Worm (Caenorhabditis elegans): ENCODE measurements around the gene K12B6.9.
A peak's percentile ranks its signal among the peaks of the same experiment; 100 is the strongest.

The K12B6.9 gene

DNA sequence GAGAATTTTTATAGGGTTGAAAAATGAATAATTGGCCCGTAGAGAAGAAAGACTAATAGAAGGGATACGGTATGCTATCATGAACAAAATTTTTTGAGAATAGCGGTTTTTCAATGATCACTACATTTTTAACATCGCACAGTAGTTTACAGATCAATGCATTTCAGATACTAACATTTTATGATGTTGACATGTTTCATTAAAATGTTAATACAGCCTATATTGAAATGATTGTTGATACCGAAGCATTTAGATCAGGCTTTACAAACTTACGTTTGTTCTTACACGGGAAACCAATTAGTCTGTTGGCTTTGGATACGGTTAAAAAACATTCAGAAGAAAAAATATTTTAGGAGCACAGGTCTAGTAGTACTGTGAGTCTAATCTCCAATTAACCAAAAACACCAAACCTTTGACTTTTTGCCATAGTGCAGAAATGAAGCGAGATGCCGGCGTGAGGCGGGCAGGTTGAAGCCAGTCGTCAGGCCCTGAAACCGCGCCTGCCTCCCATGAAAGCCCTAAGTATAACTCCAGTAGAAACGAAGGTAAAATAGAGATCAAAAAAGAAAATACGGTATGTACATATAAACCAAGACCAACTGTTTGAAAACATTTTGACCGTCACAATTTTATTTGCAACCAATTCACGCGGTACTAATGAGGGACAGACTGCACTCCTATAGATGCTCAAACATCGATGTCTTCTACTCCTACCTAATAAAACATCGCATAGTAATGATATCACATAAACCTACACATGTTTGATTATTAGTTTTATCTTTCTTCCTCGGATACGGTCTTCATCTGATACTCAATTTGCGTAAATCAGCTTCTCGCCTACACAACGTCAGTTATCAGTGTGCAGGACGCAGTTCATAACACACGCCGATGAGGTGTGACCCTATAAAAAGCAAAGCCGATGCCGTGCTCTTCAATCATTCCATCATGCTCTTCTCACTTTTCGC, 14.1 kb downstream of the K12B6.9 start, which contains the start of gene fil-2 (continued):
- TF ChIP-seq F52B5.7 (tag; optimal IDR thresholded peaks at IDR 0.05) (peak; percentile 12), D2030.7 (GFP tag; IDR thresholded peaks at IDR 0.05) (no peak), ccch-3 (GFP tag; optimal IDR thresholded peaks at IDR 0.05) (no peak), ama-1 (optimal IDR thresholded peaks at IDR 0.05) (no peak), ama-1 (GFP tag; optimal IDR thresholded peaks at IDR 0.05) (no peak), nhr-90 (tag; optimal IDR thresholded peaks at IDR 0.05) (no peak), attf-6 (GFP tag; IDR thresholded peaks at IDR 0.05) (no peak), ceh-100 (GFP tag; IDR thresholded peaks at IDR 0.05) (no peak), zim-3 (tag; optimal IDR thresholded peaks at IDR 0.05) (peak; percentile 31), F23B12.7 (tag; optimal IDR thresholded peaks at IDR 0.05; ENCODE audit: insufficient read depth) (no peak), him-1 (tag; optimal IDR thresholded peaks at IDR 0.05) (no peak), snpc-4 (GFP tag; optimal IDR thresholded peaks at IDR 0.05) (no peak), snpc-4 (tag; optimal IDR thresholded peaks at IDR 0.05) (no peak), snpc-1.3 (tag; optimal IDR thresholded peaks at IDR 0.05; ENCODE audit: insufficient read depth) (peak; percentile 8), aptf-2 (GFP tag; conservative IDR thresholded peaks at IDR 0.05) (no peak), Y56A3A.18 (GFP tag; IDR thresholded peaks at IDR 0.05) (peak; percentile 95), madf-6 (GFP tag; IDR thresholded peaks at IDR 0.05) (peak; percentile 37; the same call in 1 of the 2 replicates), mes-4 (tag; optimal IDR thresholded peaks at IDR 0.05) (no peak), attf-3 (GFP tag; conservative IDR thresholded peaks at IDR 0.05) (no peak), repo-1 (tag; optimal IDR thresholded peaks at IDR 0.05) (peak; percentile 94), sdz-38 (tag; optimal IDR thresholded peaks at IDR 0.05) (no peak), lin-35 (GFP tag; optimal IDR thresholded peaks at IDR 0.05) (no peak), madf-10 (tag; optimal IDR thresholded peaks at IDR 0.05) (no peak), B0019.2 (GFP tag; conservative IDR thresholded peaks at IDR 0.05) (no peak), pbrm-1 (GFP tag; IDR thresholded peaks at IDR 0.05) (no peak; the same call in 1 of the 2 replicates), Y67H2A.10 (GFP tag; conservative IDR thresholded peaks at IDR 0.05) (no peak), ceh-40 (GFP tag; IDR thresholded peaks at IDR 0.05) (no peak), ztf-26 (tag; optimal IDR thresholded peaks at IDR 0.05) (peak; percentile 23), hmg-20 (GFP tag; IDR thresholded peaks at IDR 0.05) (0 out of 2 replicates have a peak, but pooled peaks have one; percentile 19), pha-4 (tag; optimal IDR thresholded peaks at IDR 0.05) (no peak), T26A5.8 (tag; optimal IDR thresholded peaks at IDR 0.05) (peak; percentile 17), K12H6.12 (tag; optimal IDR thresholded peaks at IDR 0.05) (no peak), Y95B8A.8 (GFP tag; IDR thresholded peaks at IDR 0.05) (no peak; the same call in 1 of the 2 replicates), ztf-28 (GFP tag; IDR thresholded peaks at IDR 0.05) (no peak), mxl-1 (tag; optimal IDR thresholded peaks at IDR 0.05) (no peak)

DNA sequence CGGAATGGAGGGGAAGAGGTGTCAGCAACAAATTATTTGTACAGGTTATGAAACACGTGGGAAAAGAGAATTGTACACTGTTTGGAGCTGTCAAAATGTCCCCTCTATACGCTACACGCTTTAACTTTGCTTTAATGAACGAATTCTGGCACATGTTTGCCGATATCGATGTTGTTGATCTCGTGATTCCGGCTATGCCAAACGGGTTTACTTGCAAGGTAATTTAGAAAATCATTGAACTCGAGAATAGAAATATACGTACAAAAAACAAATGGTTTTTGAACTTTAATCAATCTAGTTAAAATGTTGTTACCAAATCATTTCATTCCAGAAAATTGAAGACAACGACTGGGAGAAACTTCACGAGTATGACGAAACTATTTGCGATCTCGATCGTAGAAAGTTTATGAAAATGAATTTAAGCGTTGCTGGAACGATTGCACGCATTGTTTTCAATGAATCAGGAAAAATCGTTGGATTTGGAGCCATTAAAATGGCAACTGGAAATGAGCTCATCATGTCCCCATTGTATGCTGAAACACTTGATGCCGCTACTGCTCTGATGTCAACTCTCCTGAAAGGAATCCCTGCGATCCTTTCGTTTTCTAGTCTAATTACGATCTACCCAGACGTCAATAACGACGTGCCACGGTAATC, 15.2 kb downstream of the K12B6.9 start:
- TF ChIP-seq lin-54 (GFP tag; optimal IDR thresholded peaks at IDR 0.05) (no peak), C06A6.2 (GFP tag; conservative IDR thresholded peaks at IDR 0.05) (no peak), K11D2.4 (GFP tag; IDR thresholded peaks at IDR 0.05) (no peak), ceh-40 (GFP tag; IDR thresholded peaks at IDR 0.05) (no peak), hsf-1 (GFP tag; IDR thresholded peaks at IDR 0.05) (no peak), T26A5.8 (tag; optimal IDR thresholded peaks at IDR 0.05) (no peak), F33H1.4 (GFP tag; IDR thresholded peaks at IDR 0.05) (no peak), madf-3 (GFP tag; IDR thresholded peaks at IDR 0.05) (no peak), mes-4 (tag; optimal IDR thresholded peaks at IDR 0.05) (no peak), ztf-26 (tag; optimal IDR thresholded peaks at IDR 0.05) (no peak), Y67H2A.10 (GFP tag; conservative IDR thresholded peaks at IDR 0.05) (no peak), cebp-1 (GFP tag; IDR thresholded peaks at IDR 0.05) (no peak), cebp-1 (tag; optimal IDR thresholded peaks at IDR 0.05) (peak; percentile 30), Y95B8A.8 (GFP tag; IDR thresholded peaks at IDR 0.05) (no peak; the same call in 1 of the 2 replicates), Y53G8AR.9 (GFP tag; conservative IDR thresholded peaks at IDR 0.05) (peak; percentile 32), athp-1 (tag; optimal IDR thresholded peaks at IDR 0.05) (no peak), B0261.1 (tag; optimal IDR thresholded peaks at IDR 0.05) (no peak), snpc-3.4 (tag; optimal IDR thresholded peaks at IDR 0.05) (no peak), ceh-100 (GFP tag; IDR thresholded peaks at IDR 0.05) (no peak)
